Worm (Caenorhabditis elegans) whole organism, midembryonic: ENCODE measurements around the gene B0334.13.

Source experiments
- T22C8.4 ChIP-seq: fragments of 200-800 bp; sonication (Bioruptor generic); IDR thresholded peaks from 2 replicates; pipeline ENCODE4 v1.3.6; 2022; ENCODE audit warnings: missing genetic modification characterization, missing compliant biosample characterization
- cog-1 ChIP-seq: sonication (generic microtip); optimal IDR thresholded peaks from 2 replicates; lab custom pipeline; 2016; ENCODE audit warnings: missing genetic modification characterization, missing compliant biosample characterization
- flt-1 ChIP-seq: fragments of 200-800 bp; sonication (Bioruptor generic); IDR thresholded peaks from 2 replicates; pipeline ENCODE4 v1.3.6; 2022; ENCODE audit warnings: missing genetic modification characterization, missing compliant biosample characterization
- klf-2 ChIP-seq: fragments of 200-800 bp; sonication (Bioruptor generic); conservative IDR thresholded peaks from 2 replicates; pipeline ENCODE4 v1.3.6; 2022; ENCODE audit warnings: missing genetic modification reagents, missing genetic modification characterization, missing compliant biosample characterization
- med-1 ChIP-seq: sonication (generic microtip); optimal IDR thresholded peaks from 2 replicates; lab custom pipeline; 2017; ENCODE audit warnings: missing genetic modification characterization, mild to moderate bottlenecking, missing compliant biosample characterization, antibody characterized with exemption, missing genetic modification reagents; ENCODE audit not compliant: insufficient read depth
- ref-1 ChIP-seq: fragments of 200-800 bp; sonication (Bioruptor generic); conservative IDR thresholded peaks from 2 replicates; pipeline ENCODE4 v1.3.6; 2022; ENCODE audit warnings: missing genetic modification reagents, missing genetic modification characterization, missing compliant biosample characterization
- tab-1 ChIP-seq: fragments of 200-800 bp; sonication (Bioruptor generic); IDR thresholded peaks from 2 replicates; pipeline ENCODE4 v1.3.6; 2022; ENCODE audit warnings: missing genetic modification characterization, missing compliant biosample characterization
- ztf-23 ChIP-seq: fragments of 200-800 bp; sonication (Bioruptor generic); IDR thresholded peaks from 2 replicates; pipeline ENCODE4 v1.3.6; 2022; ENCODE audit warnings: missing genetic modification reagents, missing genetic modification characterization, missing compliant biosample characterization
- ztf-29 ChIP-seq: fragments of 200-800 bp; sonication (Bioruptor generic); IDR thresholded peaks from 2 replicates; pipeline ENCODE4 v1.3.6; 2022; ENCODE audit warnings: missing genetic modification reagents, missing genetic modification characterization, missing compliant biosample characterization

B0334.13 gene

ce11 chrII:11472542-11472941 is 15.6 kb upstream of the B0334.13 start:
- TF ChIP-seq ztf-23 (GFP tag; lab: Robert Waterston, UW) (no peak), flt-1 (GFP tag; lab: Robert Waterston, UW) (no peak), klf-2 (GFP tag; lab: Robert Waterston, UW) (no peak), tab-1 (GFP tag; lab: Robert Waterston, UW) (no peak), T22C8.4 (GFP tag; lab: Robert Waterston, UW) (no peak)

DNA sequence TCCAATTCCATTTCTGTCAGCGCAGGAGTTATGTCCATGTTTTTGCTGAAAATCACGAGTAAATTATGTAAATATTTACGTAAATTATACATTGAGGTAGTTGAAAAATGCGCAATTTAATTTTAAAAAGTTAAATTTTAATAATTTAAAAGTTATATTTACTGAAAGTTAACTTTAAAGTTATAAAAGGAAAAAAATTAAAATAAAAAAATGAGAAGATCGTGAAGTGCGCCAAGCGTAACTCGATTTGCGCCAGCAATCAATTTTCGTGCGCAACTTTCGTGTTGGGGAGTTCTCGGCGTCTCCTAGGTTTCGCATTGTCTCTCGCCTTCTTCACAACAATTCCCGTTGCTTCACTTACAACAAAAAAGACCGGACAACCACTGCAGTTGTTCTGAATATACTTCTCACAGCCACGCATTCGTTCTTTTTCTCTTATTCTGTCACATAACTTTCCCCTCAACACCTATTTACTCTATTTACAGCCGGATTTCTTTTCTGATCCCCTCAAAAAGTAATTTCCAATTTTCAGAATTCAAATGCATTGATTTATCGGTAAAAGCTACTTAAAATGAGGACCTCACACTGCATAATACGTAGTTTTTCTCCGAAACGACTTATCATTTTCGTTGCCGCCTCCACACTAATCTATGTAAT is 14.4 kb upstream of the B0334.13 start, which contains the start of the genes metl-1 and W02B12.11:
metl-1 (minus strand) TSS at position 51 of the 657 bp plus-strand sequence.
W02B12.11 (plus strand) TSS at position 337 of the 657 bp plus-strand sequence.
- TF ChIP-seq klf-2 (GFP tag; lab: Robert Waterston, UW) (no peak), cog-1 (tag; lab: Kevin White, UChicago) (peak; percentile 50), ztf-29 (no peak), flt-1 (GFP tag; lab: Robert Waterston, UW) (peak; percentile 63; the same call in 1 of the 2 replicates), med-1 (GFP tag; lab: Kevin White, UChicago) (peak; percentile 49), T22C8.4 (GFP tag; lab: Robert Waterston, UW) (no peak), tab-1 (GFP tag; lab: Robert Waterston, UW) (0 out of 2 replicates have a peak, but pooled peaks have one; percentile 62), ref-1 (GFP tag; lab: Robert Waterston, UW) (no peak), ztf-23 (GFP tag; lab: Robert Waterston, UW) (peak; percentile 63; the same call in 1 of the 2 replicates)

DNA sequence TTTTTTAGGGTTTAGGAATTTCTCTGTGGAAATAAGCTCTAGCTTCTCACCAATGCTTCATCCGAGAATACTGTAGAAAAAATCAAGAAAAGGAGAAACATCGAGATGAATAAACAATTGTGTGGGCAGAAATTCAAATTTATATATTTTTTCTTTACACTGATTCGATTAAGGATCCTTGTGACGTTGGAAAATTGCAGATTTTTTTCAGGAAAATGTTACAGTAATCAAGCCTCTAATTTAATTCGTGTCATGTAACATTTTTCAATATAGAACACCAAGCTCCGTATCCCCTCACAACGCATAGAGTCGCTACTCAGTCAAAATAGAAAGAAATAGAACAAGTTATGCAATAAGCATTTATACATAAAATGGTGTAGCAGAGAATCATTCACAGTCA is 11.7 kb upstream of the B0334.13 start, which contains the start of gene W02B12.16:
W02B12.16 (minus strand) TSS at position 101 of the 400 bp plus-strand sequence.
- TF ChIP-seq ztf-23 (GFP tag; lab: Robert Waterston, UW) = no peak
- TF ChIP-seq med-1 (GFP tag; lab: Kevin White, UChicago) = no peak
- no peak for TF ChIP-seq ref-1 (GFP tag; lab: Robert Waterston, UW)
- no peak for TF ChIP-seq T22C8.4 (GFP tag; lab: Robert Waterston, UW)
- TF ChIP-seq flt-1 (GFP tag; lab: Robert Waterston, UW) = no peak
- no peak for TF ChIP-seq tab-1 (GFP tag; lab: Robert Waterston, UW)
- no peak for TF ChIP-seq klf-2 (GFP tag; lab: Robert Waterston, UW)
- TF ChIP-seq cog-1 (tag; lab: Kevin White, UChicago) = no peak
- no peak for TF ChIP-seq ztf-29

ce11 chrII:11479076-11479475 is 9.0 kb upstream of the B0334.13 start, which contains the start of gene W02B12.12:
Gene W02B12.12, minus strand, starts transcription at chrII:11479176.
- TF ChIP-seq tab-1 (GFP tag; lab: Robert Waterston, UW) (no peak), med-1 (GFP tag; lab: Kevin White, UChicago) (no peak), klf-2 (GFP tag; lab: Robert Waterston, UW) (no peak), cog-1 (tag; lab: Kevin White, UChicago) (no peak), ztf-23 (GFP tag; lab: Robert Waterston, UW) (no peak), ref-1 (GFP tag; lab: Robert Waterston, UW) (no peak), ztf-29 (no peak), flt-1 (GFP tag; lab: Robert Waterston, UW) (no peak), T22C8.4 (GFP tag; lab: Robert Waterston, UW) (no peak)

ce11 chrII:11484600-11484999 is 3.5 kb upstream of the B0334.13 start:
- TF ChIP-seq ztf-23 (GFP tag; lab: Robert Waterston, UW) = peak; percentile 96
- TF ChIP-seq tab-1 (GFP tag; lab: Robert Waterston, UW) = peak; percentile 99
- peak; percentile 93 for TF ChIP-seq cog-1 (tag; lab: Kevin White, UChicago)
- peak; percentile 98 for TF ChIP-seq flt-1 (GFP tag; lab: Robert Waterston, UW)
- TF ChIP-seq med-1 (GFP tag; lab: Kevin White, UChicago) = peak; percentile 85
- TF ChIP-seq ref-1 (GFP tag; lab: Robert Waterston, UW) = peak; percentile 94
- peak; percentile 96 for TF ChIP-seq T22C8.4 (GFP tag; lab: Robert Waterston, UW)
- peak; percentile 95 for TF ChIP-seq ztf-29
- peak; percentile 98 for TF ChIP-seq klf-2 (GFP tag; lab: Robert Waterston, UW)

DNA sequence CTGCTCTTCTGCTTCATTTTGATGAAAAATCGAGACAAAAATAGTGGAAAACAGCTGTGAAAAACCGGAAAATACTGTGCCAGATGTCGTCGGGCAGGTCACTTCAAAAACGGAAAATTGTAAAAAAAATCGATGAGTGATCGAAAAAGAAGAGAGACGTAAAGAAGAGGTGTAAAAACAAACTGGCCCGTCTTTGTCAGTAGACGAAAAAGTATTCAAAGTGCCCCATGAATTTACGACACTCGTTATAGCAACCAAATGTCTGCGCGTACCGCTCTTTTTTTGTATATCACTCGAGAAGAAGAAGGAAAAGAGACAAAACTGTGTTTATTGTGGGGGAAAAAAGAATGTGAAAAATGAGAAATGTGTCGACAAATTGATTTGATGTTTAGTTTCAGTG is 2.9 kb upstream of the B0334.13 start, which contains the start of gene twk-5:
twk-5 (minus strand) TSS at position 101 of the 400 bp plus-strand sequence.
- TF ChIP-seq ztf-23 (GFP tag; lab: Robert Waterston, UW) (no peak), ref-1 (GFP tag; lab: Robert Waterston, UW) (no peak), flt-1 (GFP tag; lab: Robert Waterston, UW) (no peak), cog-1 (tag; lab: Kevin White, UChicago) (no peak), T22C8.4 (GFP tag; lab: Robert Waterston, UW) (no peak), klf-2 (GFP tag; lab: Robert Waterston, UW) (no peak), med-1 (GFP tag; lab: Kevin White, UChicago) (no peak), ztf-29 (no peak), tab-1 (GFP tag; lab: Robert Waterston, UW) (no peak)

- TF ChIP-seq flt-1 (GFP tag; lab: Robert Waterston, UW) (no peak), ztf-29 (no peak), klf-2 (GFP tag; lab: Robert Waterston, UW) (no peak), ztf-23 (GFP tag; lab: Robert Waterston, UW) (no peak)
Measured at ce11 chrII:11486698-11487234, 1.3 kb upstream of the B0334.13 start, which contains the start of gene ttr-18. Gene ttr-18, minus strand, starts transcription at chrII:11486748.

ce11 chrII:11492843-11493242 is 4.7 kb downstream of the B0334.13 start, which contains the start of gene hacl-1:
Gene hacl-1, minus strand, starts transcription at chrII:11492963.
- TF ChIP-seq cog-1 (tag; lab: Kevin White, UChicago) = no peak

- TF ChIP-seq flt-1 (GFP tag; lab: Robert Waterston, UW) (no peak), T22C8.4 (GFP tag; lab: Robert Waterston, UW) (no peak), klf-2 (GFP tag; lab: Robert Waterston, UW) (no peak), ztf-29 (no peak), ztf-23 (GFP tag; lab: Robert Waterston, UW) (no peak), cog-1 (tag; lab: Kevin White, UChicago) (no peak), med-1 (GFP tag; lab: Kevin White, UChicago) (no peak), tab-1 (GFP tag; lab: Robert Waterston, UW) (no peak), ref-1 (GFP tag; lab: Robert Waterston, UW) (no peak)
Measured at ce11 chrII:11495307-11495706, 7.2 kb downstream of the B0334.13 start, which contains the start of the genes ooc-3 and B0334.4. Gene ooc-3, minus strand, starts transcription at chrII:11495321. Gene B0334.4, plus strand, starts transcription at chrII:11495692.
